Worm (Caenorhabditis elegans): ENCODE results near the gene R05F9.7.

ce11 chrII:4937743-4938142 is 51.7 kb downstream of the R05F9.7 start, which contains the start of gene ZK546.4:
- TF ChIP-seq fax-1 (tag; optimal IDR thresholded peaks at IDR 0.05): no peak
- TF ChIP-seq elt-2 (tag; optimal IDR thresholded peaks at IDR 0.05): no peak
- TF ChIP-seq ceh-30 (tag; optimal IDR thresholded peaks at IDR 0.05): no peak
- TF ChIP-seq Y22D7AL.16 (tag; optimal IDR thresholded peaks at IDR 0.05): no peak
- TF ChIP-seq nfya-1 (tag; optimal IDR thresholded peaks at IDR 0.05): no peak
- no peak for TF ChIP-seq unc-42 (tag; optimal IDR thresholded peaks at IDR 0.05)
- no peak for TF ChIP-seq ttx-3 (tag; optimal IDR thresholded peaks at IDR 0.05)
- TF ChIP-seq F13H6.1 (tag; optimal IDR thresholded peaks at IDR 0.05): no peak
- no peak for TF ChIP-seq ceh-24 (tag; optimal IDR thresholded peaks at IDR 0.05)
- no peak for TF ChIP-seq madf-2 (tag; optimal IDR thresholded peaks at IDR 0.05)
- no peak for TF ChIP-seq ceh-9 (tag; optimal IDR thresholded peaks at IDR 0.05)
- TF ChIP-seq unc-55 (GFP tag; optimal IDR thresholded peaks at IDR 0.05): no peak
- TF ChIP-seq C38D4.7 (GFP tag; optimal IDR thresholded peaks at IDR 0.05): no peak
